Worm (Caenorhabditis elegans) whole organism, young adult: ENCODE data around the gene crn-6.

Experiments
- F23B12.7 ChIP-seq: sonication (generic microtip); optimal IDR thresholded peaks from 2 replicates; lab custom pipeline; 2017; ENCODE audit warnings: missing genetic modification characterization, mild to moderate bottlenecking, missing compliant biosample characterization, antibody characterized with exemption, moderate library complexity; ENCODE audit not compliant: insufficient read depth
- F33H1.4 ChIP-seq: fragments of 200-800 bp; sonication (Bioruptor generic); IDR thresholded peaks from 2 replicates; pipeline ENCODE4 v1.3.6; 2022; ENCODE audit warnings: missing genetic modification reagents, missing genetic modification characterization, missing compliant biosample characterization
- F55B11.4 ChIP-seq: sonication (generic microtip); optimal IDR thresholded peaks from 2 replicates; lab custom pipeline; 2016; ENCODE audit warnings: missing compliant biosample characterization, missing genetic modification characterization, borderline replicate concordance; ENCODE audit not compliant: insufficient read depth
- F57A8.1 ChIP-seq: fragments of 200-800 bp; sonication (Bioruptor generic); optimal IDR thresholded peaks from 2 replicates; lab custom pipeline; 2018; ENCODE audit warnings: mild to moderate bottlenecking, missing genetic modification characterization, moderate library complexity, missing compliant biosample characterization
- F57C9.4 ChIP-seq: sonication (generic microtip); optimal IDR thresholded peaks from 2 replicates; lab custom pipeline; 2017; ENCODE audit warnings: mild to moderate bottlenecking, missing genetic modification characterization, missing compliant biosample characterization
- K11D2.4 ChIP-seq: fragments of 200-800 bp; sonication (Bioruptor generic); IDR thresholded peaks from 2 replicates; pipeline ENCODE4 v1.3.6; 2022; ENCODE audit warnings: missing genetic modification reagents, missing genetic modification characterization, missing compliant biosample characterization
- Y56A3A.18 ChIP-seq: fragments of 200-800 bp; sonication (Bioruptor generic); IDR thresholded peaks from 2 replicates; pipeline ENCODE4 v1.3.6; 2022; ENCODE audit warnings: missing genetic modification reagents, missing genetic modification characterization, missing compliant biosample characterization
- Y67H2A.10 ChIP-seq: fragments of 200-800 bp; sonication (Bioruptor generic); conservative IDR thresholded peaks from 2 replicates; pipeline ENCODE4 v1.3.6; 2022; ENCODE audit warnings: missing genetic modification reagents, missing genetic modification characterization, missing compliant biosample characterization
- aptf-2 ChIP-seq: fragments of 200-800 bp; sonication (Bioruptor generic); conservative IDR thresholded peaks from 2 replicates; pipeline ENCODE4 v1.3.6; 2022; ENCODE audit warnings: missing genetic modification reagents, missing genetic modification characterization, missing compliant biosample characterization
- attf-3 ChIP-seq: fragments of 200-800 bp; sonication (Bioruptor generic); conservative IDR thresholded peaks from 2 replicates; pipeline ENCODE4 v1.3.6; 2022; ENCODE audit warnings: missing genetic modification reagents, missing genetic modification characterization, missing compliant biosample characterization
- cebp-1 ChIP-seq, 2 experiments: fragments of 200-800 bp in 1 of 2; sonication (Bioruptor generic) in 1 of 2; sonication (generic microtip) in 1 of 2; IDR thresholded peaks in 1 of 2; optimal IDR thresholded peaks in 1 of 2; 2 replicates each; pipeline versions ENCODE4 v1.3.6 to Lab custom; 2017 to 2022; ENCODE audit warnings: missing compliant biosample characterization in 2 of 2, missing genetic modification characterization in 2 of 2, mild to moderate bottlenecking in 1 of 2, missing genetic modification reagents in 1 of 2, moderate library complexity in 1 of 2
- ceh-79 ChIP-seq: sonication (generic microtip); optimal IDR thresholded peaks from 2 replicates; lab custom pipeline; 2017; ENCODE audit warnings: mild to moderate bottlenecking, missing genetic modification characterization, missing compliant biosample characterization
- die-1 ChIP-seq: sonication (generic microtip); optimal IDR thresholded peaks from 2 replicates; lab custom pipeline; 2016; ENCODE audit warnings: missing genotype, mild to moderate bottlenecking, missing genetic modification characterization, missing compliant biosample characterization
- dox-1 ChIP-seq: fragments of 200-800 bp; sonication (Bioruptor generic); IDR thresholded peaks from 2 replicates; pipeline ENCODE4 v1.3.6; 2022; ENCODE audit warnings: missing genetic modification reagents, missing genetic modification characterization, missing compliant biosample characterization
- egrh-3 ChIP-seq: fragments of 200-800 bp; sonication (Bioruptor generic); IDR thresholded peaks from 2 replicates; pipeline ENCODE4 v1.3.6; 2022; ENCODE audit warnings: missing genetic modification reagents, missing genetic modification characterization, missing compliant biosample characterization
- hlh-12 ChIP-seq: sonication (generic microtip); optimal IDR thresholded peaks from 2 replicates; lab custom pipeline; 2016; ENCODE audit warnings: missing genetic modification characterization, missing compliant biosample characterization
- hlh-26 ChIP-seq: fragments of 200-800 bp; sonication (Bioruptor generic); conservative IDR thresholded peaks from 2 replicates; pipeline ENCODE4 v1.3.6; 2022; ENCODE audit warnings: missing genetic modification reagents, missing genetic modification characterization, missing compliant biosample characterization
- hmg-1.2 ChIP-seq: fragments of 200-800 bp; sonication (Bioruptor generic); IDR thresholded peaks from 2 replicates; pipeline ENCODE4 v1.3.6; 2022; ENCODE audit warnings: missing genetic modification reagents, missing genetic modification characterization, missing compliant biosample characterization
- hmg-20 ChIP-seq: fragments of 200-800 bp; sonication (Bioruptor generic); IDR thresholded peaks from 2 replicates; pipeline ENCODE4 v1.3.6; 2022; ENCODE audit warnings: missing genetic modification reagents, missing genetic modification characterization, missing compliant biosample characterization
- lag-1 ChIP-seq: fragments of 200-800 bp; sonication (Bioruptor generic); IDR thresholded peaks from 2 replicates; pipeline ENCODE4 v1.3.6; 2022; ENCODE audit warnings: missing genetic modification reagents, missing genetic modification characterization, missing compliant biosample characterization
- let-607 ChIP-seq, 2 experiments: fragments of 200-800 bp in 1 of 2; sonication (Bioruptor generic) in 1 of 2; sonication (generic microtip) in 1 of 2; optimal IDR thresholded peaks; 2 replicates each; lab custom pipeline; 2016 to 2018; ENCODE audit warnings: mild to moderate bottlenecking in 2 of 2, missing compliant biosample characterization in 2 of 2, missing genetic modification characterization in 2 of 2, moderate library complexity in 2 of 2, missing genotype in 1 of 2
- lsl-1 ChIP-seq: fragments of 200-800 bp; sonication (Bioruptor generic); optimal IDR thresholded peaks from 2 replicates; lab custom pipeline; 2018; ENCODE audit warnings: mild to moderate bottlenecking, missing genetic modification characterization, moderate library complexity, missing compliant biosample characterization
- mes-4 ChIP-seq: sonication (generic microtip); optimal IDR thresholded peaks from 2 replicates; lab custom pipeline; 2016; ENCODE audit warnings: missing genotype, missing genetic modification characterization, missing compliant biosample characterization
- mxl-1 ChIP-seq: sonication (generic microtip); optimal IDR thresholded peaks from 2 replicates; lab custom pipeline; 2016; ENCODE audit warnings: missing genetic modification characterization, missing compliant biosample characterization
- nfyb-1 ChIP-seq: fragments of 200-800 bp; sonication (Bioruptor generic); IDR thresholded peaks from 2 replicates; pipeline ENCODE4 v1.3.6; 2022; ENCODE audit warnings: missing genetic modification reagents, missing genetic modification characterization, missing compliant biosample characterization
- nhr-80 ChIP-seq: sonication (generic microtip); optimal IDR thresholded peaks from 2 replicates; lab custom pipeline; 2016; ENCODE audit warnings: missing genetic modification characterization, missing compliant biosample characterization
- sea-2 ChIP-seq: fragments of 200-800 bp; sonication (Bioruptor generic); IDR thresholded peaks from 2 replicates; pipeline ENCODE4 v1.3.6; 2022; ENCODE audit warnings: missing genetic modification characterization, missing compliant biosample characterization
- snpc-1.3 ChIP-seq: sonication (generic microtip); optimal IDR thresholded peaks from 2 replicates; lab custom pipeline; 2017; ENCODE audit warnings: missing genetic modification characterization, mild to moderate bottlenecking, missing compliant biosample characterization, antibody characterized with exemption, moderate library complexity, missing genotype, missing genetic modification reagents; ENCODE audit not compliant: insufficient read depth
- tlf-1 ChIP-seq: fragments of 200-800 bp; sonication (Bioruptor generic); optimal IDR thresholded peaks from 2 replicates; lab custom pipeline; 2018; ENCODE audit warnings: mild to moderate bottlenecking, missing genetic modification characterization, missing compliant biosample characterization
- unc-130 ChIP-seq: sonication (generic microtip); optimal IDR thresholded peaks from 2 replicates; lab custom pipeline; 2016; ENCODE audit warnings: missing genetic modification reagents, missing genetic modification characterization, missing compliant biosample characterization
- zfh-2 ChIP-seq: fragments of 200-800 bp; sonication (Bioruptor generic); conservative IDR thresholded peaks from 2 replicates; pipeline ENCODE4 v1.3.6; 2022; ENCODE audit warnings: missing genetic modification reagents, missing genetic modification characterization, missing compliant biosample characterization
- ztf-18 ChIP-seq: sonication (generic microtip); optimal IDR thresholded peaks from 2 replicates; lab custom pipeline; 2016; ENCODE audit warnings: missing genotype, mild to moderate bottlenecking, missing genetic modification characterization, missing compliant biosample characterization
- ztf-22 ChIP-seq: fragments of 200-800 bp; sonication (Bioruptor generic); optimal IDR thresholded peaks from 2 replicates; lab custom pipeline; 2018; ENCODE audit warnings: mild to moderate bottlenecking, missing genetic modification characterization, moderate library complexity, missing compliant biosample characterization
- ztf-28 ChIP-seq: fragments of 200-800 bp; sonication (Bioruptor generic); IDR thresholded peaks from 2 replicates; pipeline ENCODE4 v1.3.6; 2022; ENCODE audit warnings: missing genetic modification reagents, missing genetic modification characterization, missing compliant biosample characterization

The crn-6 gene

ce11 chrIII:9329790-9330366 lies 37.2 kb upstream of the crn-6 start, which contains the start of gene ttr-5:
ttr-5 (plus strand) TSS chrIII:9330316.
- TF ChIP-seq nhr-80 (tag; lab: Kevin White, UChicago) (no peak), mxl-1 (tag; lab: Kevin White, UChicago) (no peak), F33H1.4 (GFP tag; lab: Robert Waterston, UW) (no peak), ceh-79 (tag; lab: Kevin White, UChicago) (no peak), aptf-2 (no peak), hlh-26 (GFP tag; lab: Robert Waterston, UW) (no peak), F55B11.4 (tag; lab: Kevin White, UChicago) (no peak), lsl-1 (GFP tag; lab: Kevin White, UChicago) (no peak)

- peak; percentile 52 to 86 for TF ChIP-seq let-607 (tag; optimal IDR thresholded peaks at IDR 0.05; lab: Kevin White, UChicago)
- no peak for TF ChIP-seq hmg-1.2 (GFP tag; lab: Robert Waterston, UW)
- TF ChIP-seq lsl-1 (GFP tag; lab: Kevin White, UChicago), result peak; percentile 20
These were observed 35.9 kb upstream of the crn-6 start, which contains the start of gene ufc-1 for ce11 chrIII:9331084-9331564. ufc-1 (plus strand) TSS chrIII:9331514.

- TF ChIP-seq lag-1 (no peak), ztf-28 (GFP tag; lab: Robert Waterston, UW) (no peak), egrh-3 (GFP tag; lab: Robert Waterston, UW) (no peak), zfh-2 (GFP tag; lab: Robert Waterston, UW) (no peak), tlf-1 (GFP tag; lab: Kevin White, UChicago) (no peak), snpc-1.3 (tag; lab: Kevin White, UChicago) (no peak), F33H1.4 (GFP tag; lab: Robert Waterston, UW) (no peak), sea-2 (GFP tag; lab: Robert Waterston, UW) (no peak), dox-1 (GFP tag; lab: Robert Waterston, UW) (no peak), Y56A3A.18 (no peak), attf-3 (no peak), mes-4 (no peak), nfyb-1 (no peak), cebp-1 (GFP tag; IDR thresholded peaks at IDR 0.05; lab: Robert Waterston, UW) (no peak), cebp-1 (tag; optimal IDR thresholded peaks at IDR 0.05; lab: Kevin White, UChicago) (no peak), hlh-12 (tag; lab: Kevin White, UChicago) (no peak)
These were observed 32.9 kb upstream of the crn-6 start, which contains the start of gene elo-4 for ce11 chrIII:9334174-9334573. elo-4 (minus strand) TSS chrIII:9334274.

ce11 chrIII:9335076-9335475 lies 32.0 kb upstream of the crn-6 start:
- TF ChIP-seq ztf-18 (tag; lab: Kevin White, UChicago), result no peak
- no peak for TF ChIP-seq aptf-2
- TF ChIP-seq F57A8.1 (GFP tag; lab: Kevin White, UChicago), result no peak
- no peak for TF ChIP-seq Y67H2A.10 (GFP tag; lab: Robert Waterston, UW)
- TF ChIP-seq F23B12.7 (tag; lab: Kevin White, UChicago), result no peak
- no peak for TF ChIP-seq nhr-80 (tag; lab: Kevin White, UChicago)
- no peak for TF ChIP-seq ztf-22
- TF ChIP-seq unc-130 (GFP tag; lab: Kevin White, UChicago), result no peak
- TF ChIP-seq hmg-20, result no peak
- TF ChIP-seq K11D2.4 (GFP tag; lab: Robert Waterston, UW), result no peak
- no peak for TF ChIP-seq F57C9.4 (tag; lab: Kevin White, UChicago)
- no peak for TF ChIP-seq egrh-3 (GFP tag; lab: Robert Waterston, UW)
- no peak for TF ChIP-seq die-1 (tag; lab: Kevin White, UChicago)
